Worm (Caenorhabditis elegans) whole organism, L4 larva: ENCODE results near the gene K02A6.1.

ENCODE experiments used
- F10B5.3 ChIP-seq: sonication (generic microtip); optimal IDR thresholded peaks from 2 replicates; lab custom pipeline; 2016; ENCODE audit warnings: mild to moderate bottlenecking, missing genetic modification characterization, missing compliant biosample characterization
- F26F4.8 ChIP-seq: fragments of 200-800 bp; sonication (Bioruptor generic); conservative IDR thresholded peaks from 2 replicates; pipeline ENCODE4 v1.3.6; 2022; ENCODE audit warnings: missing genetic modification characterization, missing compliant biosample characterization
- F49E8.2 ChIP-seq: sonication (generic microtip); optimal IDR thresholded peaks from 2 replicates; lab custom pipeline; 2016; ENCODE audit warnings: missing compliant biosample characterization, mild to moderate bottlenecking, missing genetic modification characterization, borderline replicate concordance
- T20F7.1 ChIP-seq: fragments of 200-800 bp; sonication (Bioruptor generic); optimal IDR thresholded peaks from 2 replicates; lab custom pipeline; 2018; ENCODE audit warnings: mild to moderate bottlenecking, missing genetic modification characterization, missing compliant biosample characterization
- Y48G9A.11 ChIP-seq: fragments of 200-800 bp; sonication (Bioruptor generic); IDR thresholded peaks from 2 replicates; pipeline ENCODE4 v1.3.6; 2022; ENCODE audit warnings: missing genetic modification reagents, missing genetic modification characterization, missing compliant biosample characterization
- aha-1 ChIP-seq: fragments of 150-350 bp; peaks from one replicate; lab custom pipeline; 2014; ENCODE audit warnings: missing biosample characterization, missing genetic modification characterization
- aly-2 ChIP-seq: sonication (generic microtip); optimal IDR thresholded peaks from 2 replicates; lab custom pipeline; 2018; ENCODE audit warnings: missing biosample characterization, missing genetic modification characterization
- ceh-20 ChIP-seq: fragments of 200-800 bp; sonication (Bioruptor generic); IDR thresholded peaks from 2 replicates; pipeline ENCODE4 v1.3.6; 2022; ENCODE audit warnings: missing genetic modification reagents, missing genetic modification characterization, missing compliant biosample characterization
- ceh-28 ChIP-seq: fragments of 150-350 bp; optimal IDR thresholded peaks from 2 replicates; lab custom pipeline; 2014; ENCODE audit warnings: missing biosample characterization, missing genetic modification reagents, missing genetic modification characterization
- ces-1 ChIP-seq: fragments of 150-350 bp; sonication (generic microtip); optimal IDR thresholded peaks from 4 replicates; lab custom pipeline; 2014; ENCODE audit warnings: missing biosample characterization, missing genetic modification reagents, missing genetic modification characterization
- daf-16 ChIP-seq, 3 experiments: sonication (generic microtip); optimal IDR thresholded peaks; 2 replicates each; lab custom pipeline; 2016 to 2017; ENCODE audit warnings: missing genetic modification characterization in 3 of 3, missing genetic modification reagents in 3 of 3, mild to moderate bottlenecking in 2 of 3, missing compliant biosample characterization in 2 of 3, missing biosample characterization in 1 of 3, moderate library complexity in 1 of 3
- dmd-8 ChIP-seq: fragments of 200-800 bp; sonication (Bioruptor generic); IDR thresholded peaks from 2 replicates; pipeline ENCODE4 v1.3.6; 2022; ENCODE audit warnings: missing genetic modification characterization, missing compliant biosample characterization
- duxl-1 ChIP-seq: sonication (generic microtip); optimal IDR thresholded peaks from 2 replicates; lab custom pipeline; 2016; ENCODE audit warnings: mild to moderate bottlenecking, missing genetic modification characterization, moderate library complexity, missing compliant biosample characterization; ENCODE audit not compliant: poor library complexity
- dve-1 ChIP-seq: sonication (generic microtip); optimal IDR thresholded peaks from 2 replicates; lab custom pipeline; 2017; ENCODE audit warnings: antibody characterized with exemption, mild to moderate bottlenecking, missing genetic modification characterization, missing compliant biosample characterization; ENCODE audit not compliant: insufficient read depth
- egl-27 ChIP-seq: sonication (generic microtip); optimal IDR thresholded peaks from 3 replicates; lab custom pipeline; 2017; ENCODE audit warnings: missing biosample characterization, missing genetic modification reagents, missing genetic modification characterization
- egl-43 ChIP-seq: fragments of 200-800 bp; sonication (Bioruptor generic); IDR thresholded peaks from 2 replicates; pipeline ENCODE4 v1.3.6; 2022; ENCODE audit warnings: missing genetic modification reagents, missing genetic modification characterization, missing compliant biosample characterization
- fkh-10 ChIP-seq: fragments of 150-350 bp; optimal IDR thresholded peaks from 2 replicates; lab custom pipeline; 2014; ENCODE audit warnings: missing biosample characterization, missing genetic modification reagents, missing genetic modification characterization
- fos-1 ChIP-seq: fragments of 150-350 bp; optimal IDR thresholded peaks from 2 replicates; lab custom pipeline; 2014; ENCODE audit warnings: missing biosample characterization, missing genetic modification characterization
- hif-1 ChIP-seq, 2 experiments: sonication (generic microtip); optimal IDR thresholded peaks; 2 replicates each; lab custom pipeline; 2016 to 2017; ENCODE audit warnings: missing compliant biosample characterization in 2 of 2, missing genetic modification characterization in 2 of 2, missing genetic modification reagents in 2 of 2, missing genotype in 2 of 2, mild to moderate bottlenecking in 1 of 2
- hlh-30 ChIP-seq: sonication (generic microtip); optimal IDR thresholded peaks from 2 replicates; lab custom pipeline; 2017; ENCODE audit warnings: antibody characterized with exemption, mild to moderate bottlenecking, missing genetic modification characterization, missing compliant biosample characterization; ENCODE audit not compliant: insufficient read depth
- hmg-1.1 ChIP-seq: fragments of 200-800 bp; sonication (Bioruptor generic); IDR thresholded peaks from 2 replicates; pipeline ENCODE4 v1.3.6; 2022; ENCODE audit warnings: missing genetic modification reagents, missing genetic modification characterization, missing compliant biosample characterization
- jun-1 ChIP-seq: fragments of 150-350 bp; optimal IDR thresholded peaks from 2 replicates; lab custom pipeline; 2014; ENCODE audit warnings: missing biosample characterization, missing genetic modification reagents, missing genetic modification characterization
- lin-15B ChIP-seq: fragments of 150-350 bp; sonication (generic microtip); optimal IDR thresholded peaks from 3 replicates; lab custom pipeline; 2014; ENCODE audit warnings: missing biosample characterization, missing genetic modification characterization
- lin-39 ChIP-seq: fragments of 150-350 bp; optimal IDR thresholded peaks from 2 replicates; lab custom pipeline; 2014; ENCODE audit warnings: missing biosample characterization, missing genetic modification reagents, missing genetic modification characterization
- madf-5 ChIP-seq, 2 experiments: fragments of 200-800 bp; sonication (Bioruptor generic); IDR thresholded peaks; 2 replicates each; pipeline ENCODE4 v1.3.6; 2022; ENCODE audit warnings: missing compliant biosample characterization in 2 of 2, missing genetic modification characterization in 2 of 2
- madf-9 ChIP-seq: fragments of 200-800 bp; sonication (Bioruptor generic); conservative IDR thresholded peaks from 2 replicates; pipeline ENCODE4 v1.3.6; 2022; ENCODE audit warnings: missing genetic modification reagents, missing genetic modification characterization, missing compliant biosample characterization
- mep-1 ChIP-seq: fragments of 150-350 bp; sonication (generic microtip); optimal IDR thresholded peaks from 3 replicates; lab custom pipeline; 2014; ENCODE audit warnings: missing biosample characterization, missing genetic modification characterization
- mes-2 ChIP-seq: sonication (generic microtip); optimal IDR thresholded peaks from 2 replicates; lab custom pipeline; 2016; ENCODE audit warnings: missing genotype, mild to moderate bottlenecking, missing genetic modification characterization, missing compliant biosample characterization; ENCODE audit not compliant: poor library complexity, severe bottlenecking
- mxl-3 ChIP-seq: fragments of 200-800 bp; sonication (Bioruptor generic); optimal IDR thresholded peaks from 2 replicates; lab custom pipeline; 2018; ENCODE audit warnings: mild to moderate bottlenecking, missing genetic modification characterization, missing compliant biosample characterization
- nhr-10 ChIP-seq: fragments of 150-350 bp; optimal IDR thresholded peaks from 2 replicates; lab custom pipeline; 2014; ENCODE audit warnings: missing biosample characterization, missing genetic modification characterization
- nhr-102 ChIP-seq: sonication (generic microtip); optimal IDR thresholded peaks from 2 replicates; lab custom pipeline; 2016; ENCODE audit warnings: mild to moderate bottlenecking, missing genetic modification characterization, moderate library complexity, missing compliant biosample characterization
- nhr-11 ChIP-seq: fragments of 150-350 bp; optimal IDR thresholded peaks from 2 replicates; lab custom pipeline; 2014; ENCODE audit warnings: missing biosample characterization, missing genetic modification characterization
- nhr-25 ChIP-seq: sonication (generic microtip); optimal IDR thresholded peaks from 2 replicates; lab custom pipeline; 2017; ENCODE audit warnings: missing genetic modification characterization, mild to moderate bottlenecking, missing compliant biosample characterization, antibody characterized with exemption, moderate library complexity, borderline replicate concordance; ENCODE audit not compliant: insufficient read depth
- nhr-48 ChIP-seq: sonication (generic microtip); optimal IDR thresholded peaks from 2 replicates; lab custom pipeline; 2016; ENCODE audit warnings: mild to moderate bottlenecking, missing genetic modification characterization, missing compliant biosample characterization
- nhr-6 ChIP-seq: fragments of 150-350 bp; optimal IDR thresholded peaks from 2 replicates; lab custom pipeline; 2014; ENCODE audit warnings: missing biosample characterization, missing genetic modification characterization
- spr-1 ChIP-seq: sonication (generic microtip); optimal IDR thresholded peaks from 2 replicates; lab custom pipeline; 2016; ENCODE audit warnings: mild to moderate bottlenecking, missing genetic modification characterization, missing compliant biosample characterization
- spr-3 ChIP-seq: fragments of 200-800 bp; sonication (Bioruptor generic); optimal IDR thresholded peaks from 2 replicates; lab custom pipeline; 2018; ENCODE audit warnings: mild to moderate bottlenecking, missing genetic modification characterization, missing compliant biosample characterization
- tag-97 ChIP-seq: fragments of 200-800 bp; sonication (Bioruptor generic); IDR thresholded peaks from 2 replicates; pipeline ENCODE4 v1.3.6; 2022; ENCODE audit warnings: missing genetic modification characterization, missing compliant biosample characterization
- tra-1 ChIP-seq: fragments of 200-800 bp; sonication (Bioruptor generic); IDR thresholded peaks from 2 replicates; pipeline ENCODE4 v1.3.6; 2022; ENCODE audit warnings: missing genetic modification reagents, missing genetic modification characterization, missing compliant biosample characterization
- unc-62 ChIP-seq, 3 experiments: fragments of 150-350 bp in 1 of 3; sonication (generic microtip); optimal IDR thresholded peaks in 2 of 3; peaks in 1 of 3; 1 replicate in 1 of 3; 2 replicates in 2 of 3; lab custom pipeline; 2014 to 2017; ENCODE audit warnings: missing biosample characterization in 3 of 3, missing genetic modification characterization in 3 of 3, missing genetic modification reagents in 3 of 3, missing genotype in 1 of 3
- vab-7 ChIP-seq: fragments of 200-800 bp; sonication (Bioruptor generic); IDR thresholded peaks from 2 replicates; pipeline ENCODE4 v1.3.6; 2022; ENCODE audit warnings: missing genetic modification reagents, missing genetic modification characterization, missing compliant biosample characterization
- zfp-3 ChIP-seq: fragments of 200-800 bp; sonication (Bioruptor generic); conservative IDR thresholded peaks from 2 replicates; pipeline ENCODE4 v1.3.6; 2022; ENCODE audit warnings: missing genetic modification reagents, missing genetic modification characterization, missing compliant biosample characterization

Gene K02A6.1

ce11 chrX:8235994-8236393 is 16.5 kb downstream of the K02A6.1 start, which contains the start of gene M60.4 (continued):
- TF ChIP-seq spr-3 (GFP tag; lab: Kevin White, UChicago) = no peak
- TF ChIP-seq daf-16 (GFP tag; optimal IDR thresholded peaks at IDR 0.05; lab: Kevin White, UChicago) = peak in 1 of 2 experiments; percentile 94
- TF ChIP-seq daf-16 (tag; optimal IDR thresholded peaks at IDR 0.05; lab: Kevin White, UChicago) = peak; percentile 48
- TF ChIP-seq tag-97 (GFP tag; lab: Robert Waterston, UW) = no peak
- TF ChIP-seq aha-1 (tag; lab: Kevin White, UChicago) = peak; percentile 78
- no peak for TF ChIP-seq nhr-10 (tag; lab: Kevin White, UChicago)
- peak; percentile 57 for TF ChIP-seq mxl-3 (GFP tag; lab: Kevin White, UChicago)
- TF ChIP-seq dve-1 (tag; lab: Kevin White, UChicago) = peak; percentile 43
- TF ChIP-seq mes-2 (tag; lab: Kevin White, UChicago) = peak; percentile 17
- TF ChIP-seq nhr-11 (tag; lab: Kevin White, UChicago) = peak; percentile 11
- TF ChIP-seq duxl-1 (tag; lab: Kevin White, UChicago) = no peak
- no peak for TF ChIP-seq zfp-3 (GFP tag; lab: Robert Waterston, UW)
- no peak for TF ChIP-seq nhr-102 (tag; lab: Kevin White, UChicago)
- TF ChIP-seq madf-9 (GFP tag; lab: Robert Waterston, UW) = no peak
- TF ChIP-seq F10B5.3 (tag; lab: Kevin White, UChicago) = no peak
- TF ChIP-seq lin-39 = no peak
- TF ChIP-seq hmg-1.1 (GFP tag; lab: Robert Waterston, UW) = peak; percentile 47
- peak; percentile 70 for TF ChIP-seq tra-1 (GFP tag; lab: Robert Waterston, UW)
- no peak for TF ChIP-seq spr-1 (tag; lab: Kevin White, UChicago)
- no peak for TF ChIP-seq T20F7.1 (GFP tag; lab: Kevin White, UChicago)
- no peak for TF ChIP-seq fos-1 (tag; lab: Kevin White, UChicago)
- TF ChIP-seq madf-5 (GFP tag; IDR thresholded peaks at IDR 0.05; lab: Robert Waterston, UW) = no peak
- no peak for TF ChIP-seq vab-7
- TF ChIP-seq ceh-28 (tag; lab: Kevin White, UChicago) = no peak
- TF ChIP-seq ces-1 = no peak
- no peak for TF ChIP-seq fkh-10 (GFP tag; lab: Kevin White, UChicago)
- no peak for TF ChIP-seq Y48G9A.11 (GFP tag; lab: Robert Waterston, UW)
- no peak for TF ChIP-seq egl-43 (GFP tag; lab: Robert Waterston, UW)
- TF ChIP-seq lin-15B (tag; lab: Kevin White, UChicago) = no peak
- peak in 1 of 2 experiments; percentile 28 for TF ChIP-seq hif-1 (tag; optimal IDR thresholded peaks at IDR 0.05; lab: Kevin White, UChicago)
- no peak for TF ChIP-seq aly-2
- TF ChIP-seq unc-62 (GFP tag; optimal IDR thresholded peaks at IDR 0.05 in 1 of 2; lab: Kevin White, UChicago) = peak in 1 of 2 experiments; percentile 100
- no peak for TF ChIP-seq unc-62 (tag; optimal IDR thresholded peaks at IDR 0.05; lab: Kevin White, UChicago)
- TF ChIP-seq nhr-48 = no peak
- peak; percentile 55; the same call in 1 of the 2 replicates for TF ChIP-seq ceh-20 (GFP tag; lab: Robert Waterston, UW)
- no peak for TF ChIP-seq F49E8.2 (tag; lab: Kevin White, UChicago)
- no peak for TF ChIP-seq dmd-8 (GFP tag; lab: Robert Waterston, UW)
- peak; percentile 18 for TF ChIP-seq nhr-25 (tag; lab: Kevin White, UChicago)
- no peak for TF ChIP-seq egl-27 (tag; lab: Kevin White, UChicago)

DNA sequence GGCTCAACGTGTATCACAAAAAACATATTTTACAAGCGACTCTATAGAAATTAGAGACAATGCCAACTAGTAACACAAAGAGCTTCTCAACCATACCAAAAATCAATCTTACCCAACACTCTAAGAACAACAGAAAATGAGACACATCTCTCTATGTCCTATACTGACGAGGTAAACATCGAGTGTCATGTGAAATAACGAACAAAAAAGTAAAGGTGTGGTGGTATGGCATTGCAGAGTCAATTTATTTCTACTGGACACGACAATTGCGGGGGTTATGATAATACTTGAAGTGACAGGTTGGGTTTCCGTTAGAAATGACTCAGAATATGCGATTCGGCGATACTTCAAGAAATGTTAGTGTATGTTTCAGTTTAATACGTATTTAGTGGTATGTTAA is 17.0 kb downstream of the K02A6.1 start:
- TF ChIP-seq hlh-30 (peak; percentile 31), mep-1 (no peak), fos-1 (tag; lab: Kevin White, UChicago) (no peak), jun-1 (tag; lab: Kevin White, UChicago) (no peak), F26F4.8 (GFP tag; lab: Robert Waterston, UW) (no peak), nhr-6 (tag; lab: Kevin White, UChicago) (peak; percentile 40), daf-16 (GFP tag; optimal IDR thresholded peaks at IDR 0.05; lab: Kevin White, UChicago) (no peak), daf-16 (tag; optimal IDR thresholded peaks at IDR 0.05; lab: Kevin White, UChicago) (peak; percentile 51), unc-62 (GFP tag; optimal IDR thresholded peaks at IDR 0.05 in 1 of 2; lab: Kevin White, UChicago) (peak in 1 of 2 experiments; percentile 86), unc-62 (tag; optimal IDR thresholded peaks at IDR 0.05; lab: Kevin White, UChicago) (no peak)
